Worm (Caenorhabditis elegans): ENCODE data around the gene srx-47.

Gene srx-47

DNA sequence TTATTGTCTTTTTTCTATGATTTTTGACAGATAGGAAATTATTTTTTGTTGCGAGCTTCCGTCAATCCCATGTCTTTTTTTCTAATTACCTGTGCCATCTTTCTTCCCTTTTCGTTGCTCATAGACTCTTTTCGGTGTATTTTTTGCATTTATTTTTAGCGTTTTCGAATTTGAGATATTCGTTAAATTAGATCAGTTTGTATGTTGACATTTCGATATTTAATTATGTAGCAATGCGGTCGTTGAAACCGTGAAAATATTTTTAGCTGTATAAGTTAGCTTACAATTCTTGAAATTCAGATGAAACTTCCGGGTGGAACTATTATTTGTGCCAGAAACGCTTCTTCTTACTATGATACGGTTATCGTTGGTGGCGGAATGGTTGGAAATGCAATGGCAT is 13.3 kb upstream of the srx-47 start, which contains the start of gene coq-6:
coq-6 (plus strand) TSS at position 301 of the 400 bp plus-strand sequence.
- TF ChIP-seq ztf-11 (tag; optimal IDR thresholded peaks at IDR 0.05) (no peak), ceh-39 (tag; optimal IDR thresholded peaks at IDR 0.05) (no peak), pha-4 (tag; optimal IDR thresholded peaks at IDR 0.05) (no peak), zip-8 (tag; optimal IDR thresholded peaks at IDR 0.05) (no peak), lin-32 (GFP tag; optimal IDR thresholded peaks at IDR 0.05) (no peak), elt-1 (tag; optimal IDR thresholded peaks at IDR 0.05; ENCODE audit: borderline replicate concordance, insufficient read depth) (no peak)

- TF ChIP-seq lin-32 (GFP tag; optimal IDR thresholded peaks at IDR 0.05) = no peak
- TF ChIP-seq sptf-1 (tag; optimal IDR thresholded peaks at IDR 0.05) = no peak
- TF ChIP-seq bed-3 (GFP tag; optimal IDR thresholded peaks at IDR 0.05) = no peak
- no peak for TF ChIP-seq sem-2 (GFP tag; optimal IDR thresholded peaks at IDR 0.05)
- no peak for TF ChIP-seq elt-1 (tag; optimal IDR thresholded peaks at IDR 0.05; ENCODE audit: borderline replicate concordance, insufficient read depth)
- no peak for TF ChIP-seq unc-120 (tag; optimal IDR thresholded peaks at IDR 0.05; ENCODE audit: poor library complexity, severe bottlenecking)
- no peak for TF ChIP-seq blmp-1 (tag; optimal IDR thresholded peaks at IDR 0.05)
- TF ChIP-seq ceh-39 (tag; optimal IDR thresholded peaks at IDR 0.05) = no peak
- no peak for TF ChIP-seq hlh-1 (tag; optimal IDR thresholded peaks at IDR 0.05)
- no peak for TF ChIP-seq lsy-2 (tag; optimal IDR thresholded peaks at IDR 0.05)
- no peak for TF ChIP-seq lin-13 (tag; optimal IDR thresholded peaks at IDR 0.05)
- no peak for TF ChIP-seq ceh-83 (GFP tag; optimal IDR thresholded peaks at IDR 0.05)
- no peak for TF ChIP-seq nhr-28 (tag; optimal IDR thresholded peaks at IDR 0.05)
- no peak for TF ChIP-seq mep-1 (tag; optimal IDR thresholded peaks at IDR 0.05)
- no peak for TF ChIP-seq nhr-2 (tag; optimal IDR thresholded peaks at IDR 0.05)
- no peak for TF ChIP-seq nhr-76 (tag; optimal IDR thresholded peaks at IDR 0.05)
- TF ChIP-seq ces-1 (GFP tag; optimal IDR thresholded peaks at IDR 0.05) = no peak
- no peak for TF ChIP-seq M03D4.4 (tag; optimal IDR thresholded peaks at IDR 0.05)
- no peak for TF ChIP-seq ham-2 (GFP tag; optimal IDR thresholded peaks at IDR 0.05)
Observed at ce11 chrV:9338452-9338851, 11.3 kb upstream of the srx-47 start.

DNA sequence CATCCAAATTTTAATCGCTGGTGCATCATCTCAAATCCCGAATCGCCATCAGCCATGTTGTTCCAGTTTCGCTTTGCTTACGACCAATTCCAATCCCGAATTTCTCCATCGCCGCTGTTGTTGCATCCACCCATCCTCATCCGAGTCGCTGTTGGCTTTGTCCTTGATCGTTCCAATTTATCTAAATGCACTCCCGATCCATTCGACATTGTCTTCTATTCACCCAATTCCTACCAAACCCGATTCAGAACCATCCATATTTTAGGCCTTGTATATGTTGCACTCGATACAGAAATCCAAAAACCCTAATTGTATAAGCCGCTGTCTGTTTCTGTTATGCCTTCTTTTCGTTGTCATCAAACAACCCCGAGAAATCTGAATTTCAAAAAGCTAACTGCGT is 9.5 kb upstream of the srx-47 start:
- TF ChIP-seq drap-1 (GFP tag; optimal IDR thresholded peaks at IDR 0.05) (no peak), tbx-8 (GFP tag; optimal IDR thresholded peaks at IDR 0.05) (no peak), nhr-28 (tag; optimal IDR thresholded peaks at IDR 0.05) (no peak), unc-39 (tag; optimal IDR thresholded peaks at IDR 0.05) (no peak)

- TF ChIP-seq ces-1 (GFP tag; optimal IDR thresholded peaks at IDR 0.05) (no peak), nhr-28 (tag; optimal IDR thresholded peaks at IDR 0.05) (no peak), unc-39 (tag; optimal IDR thresholded peaks at IDR 0.05) (no peak), sem-2 (GFP tag; optimal IDR thresholded peaks at IDR 0.05) (no peak), nhr-2 (tag; optimal IDR thresholded peaks at IDR 0.05) (no peak), ceh-83 (GFP tag; optimal IDR thresholded peaks at IDR 0.05) (no peak), mep-1 (tag; optimal IDR thresholded peaks at IDR 0.05) (no peak), blmp-1 (tag; optimal IDR thresholded peaks at IDR 0.05) (no peak), mls-2 (tag; optimal IDR thresholded peaks at IDR 0.05) (no peak), elt-3 (tag; optimal IDR thresholded peaks at IDR 0.05) (no peak), drap-1 (GFP tag; optimal IDR thresholded peaks at IDR 0.05) (no peak), snpc-4 (tag; optimal IDR thresholded peaks at IDR 0.05) (no peak), ztf-11 (tag; optimal IDR thresholded peaks at IDR 0.05) (no peak), ceh-39 (tag; optimal IDR thresholded peaks at IDR 0.05) (no peak), unc-120 (tag; optimal IDR thresholded peaks at IDR 0.05; ENCODE audit: poor library complexity, severe bottlenecking) (no peak), zip-8 (tag; optimal IDR thresholded peaks at IDR 0.05) (no peak), lsy-2 (tag; optimal IDR thresholded peaks at IDR 0.05) (no peak), elt-1 (tag; optimal IDR thresholded peaks at IDR 0.05; ENCODE audit: borderline replicate concordance, insufficient read depth) (no peak)
Observed at ce11 chrV:9342965-9343628, 6.7 kb upstream of the srx-47 start.

DNA sequence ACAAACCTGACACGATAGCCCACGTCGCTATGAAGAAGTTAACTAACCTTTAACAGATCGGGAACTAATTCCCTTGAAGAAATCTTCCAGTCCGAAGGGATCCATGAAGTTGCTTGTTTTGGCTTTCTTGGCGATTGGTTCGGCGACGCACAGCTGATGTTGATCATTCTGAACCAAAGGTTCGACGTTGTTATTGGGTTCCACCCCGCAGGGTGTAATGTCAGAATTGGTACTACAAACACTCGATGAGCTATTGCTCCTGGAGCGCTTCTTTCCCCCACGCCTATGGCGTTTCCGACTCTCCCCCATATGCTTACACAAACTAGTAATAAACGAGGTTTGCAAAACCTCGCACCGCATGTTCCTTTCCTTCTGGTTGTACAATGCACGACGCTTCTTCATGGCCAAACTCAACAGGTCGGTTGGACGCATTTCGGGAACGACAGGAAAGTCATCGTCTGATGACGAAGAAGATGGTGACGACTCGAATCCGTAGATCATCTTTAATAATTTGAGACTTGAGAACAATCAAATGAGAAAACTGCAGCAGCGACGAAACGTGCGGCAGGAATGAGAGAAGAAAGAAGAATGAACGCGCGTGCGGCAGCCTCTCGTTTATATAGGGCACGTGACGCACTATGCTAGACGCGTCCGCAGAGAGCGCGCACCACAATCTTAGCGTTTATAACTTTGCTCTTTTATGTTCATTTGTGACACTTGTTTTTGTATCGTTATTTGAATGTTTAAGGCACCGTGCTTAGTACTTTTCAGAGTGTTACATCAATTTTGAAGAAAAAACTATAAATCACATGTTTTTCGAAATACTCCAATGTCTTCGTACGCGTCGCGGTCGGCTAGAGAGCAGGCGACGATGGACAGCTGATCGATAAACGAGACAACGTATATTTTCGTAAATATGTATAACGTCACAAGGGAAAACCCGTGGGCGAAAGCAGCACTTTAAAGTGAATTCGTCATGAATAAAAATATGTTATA is 5.9 kb upstream of the srx-47 start, which contains the start of gene tos-1:
tos-1 (minus strand) TSS at position 575 of the 996 bp plus-strand sequence.
- TF ChIP-seq drap-1 (GFP tag; optimal IDR thresholded peaks at IDR 0.05) = peak; percentile 93
- TF ChIP-seq cnd-1 (tag; optimal IDR thresholded peaks at IDR 0.05) = peak; percentile 92
- TF ChIP-seq ceh-43 (GFP tag; optimal IDR thresholded peaks at IDR 0.05) = peak; percentile 92
- no peak for TF ChIP-seq blmp-1 (tag; optimal IDR thresholded peaks at IDR 0.05)
- TF ChIP-seq elt-1 (tag; optimal IDR thresholded peaks at IDR 0.05; ENCODE audit: borderline replicate concordance, insufficient read depth) = peak; percentile 52
- peak; percentile 52 for TF ChIP-seq nhr-2 (tag; optimal IDR thresholded peaks at IDR 0.05)
- TF ChIP-seq lin-32 (GFP tag; optimal IDR thresholded peaks at IDR 0.05) = peak; percentile 51
- peak; percentile 96 for TF ChIP-seq ztf-11 (tag; optimal IDR thresholded peaks at IDR 0.05)
- peak; percentile 100 for TF ChIP-seq ceh-39 (tag; optimal IDR thresholded peaks at IDR 0.05)
- TF ChIP-seq elt-3 (tag; optimal IDR thresholded peaks at IDR 0.05) = peak; percentile 74
- peak; percentile 94 for TF ChIP-seq unc-62 (GFP tag; optimal IDR thresholded peaks at IDR 0.05)
- peak; percentile 96 for TF ChIP-seq mls-2 (tag; optimal IDR thresholded peaks at IDR 0.05)
- peak; percentile 90 for TF ChIP-seq pha-4 (tag; optimal IDR thresholded peaks at IDR 0.05)
- peak; percentile 86 for TF ChIP-seq unc-120 (tag; optimal IDR thresholded peaks at IDR 0.05; ENCODE audit: poor library complexity, severe bottlenecking)
- peak; percentile 99 for TF ChIP-seq mep-1 (tag; optimal IDR thresholded peaks at IDR 0.05)
- TF ChIP-seq snpc-4 (tag; optimal IDR thresholded peaks at IDR 0.05) = no peak
- peak; percentile 93 for TF ChIP-seq nhr-12 (tag; optimal IDR thresholded peaks at IDR 0.05)
- TF ChIP-seq nhr-28 (tag; optimal IDR thresholded peaks at IDR 0.05) = peak; percentile 81
- TF ChIP-seq ceh-83 (GFP tag; optimal IDR thresholded peaks at IDR 0.05) = peak; percentile 82
- TF ChIP-seq zip-8 (tag; optimal IDR thresholded peaks at IDR 0.05) = no peak
- peak; percentile 69 for TF ChIP-seq sem-2 (GFP tag; optimal IDR thresholded peaks at IDR 0.05)
- TF ChIP-seq ces-1 (GFP tag; optimal IDR thresholded peaks at IDR 0.05) = peak; percentile 92
- TF ChIP-seq flh-1 (GFP tag; optimal IDR thresholded peaks at IDR 0.05) = peak; percentile 27
- TF ChIP-seq nhr-237 (tag; optimal IDR thresholded peaks at IDR 0.05) = peak; percentile 98

Measured in whole organism, mixed stage, embryonic.